Worm (Caenorhabditis elegans) whole organism, L3 larva: ENCODE data around the gene fbxb-49.

Source experiments
- ZK546.5 ChIP-seq: sonication (generic microtip); optimal IDR thresholded peaks from 2 replicates; lab custom pipeline; 2017; ENCODE audit warnings: missing biosample characterization, missing genetic modification characterization
- ama-1 ChIP-seq: fragments of 150-350 bp; optimal IDR thresholded peaks from 2 replicates; lab custom pipeline; 2018
- ceh-16 ChIP-seq: sonication (generic microtip); optimal IDR thresholded peaks from 2 replicates; lab custom pipeline; 2017; ENCODE audit warnings: missing biosample characterization, missing genetic modification characterization
- ceh-28 ChIP-seq: fragments of 150-350 bp; optimal IDR thresholded peaks from 2 replicates; lab custom pipeline; 2014; ENCODE audit warnings: missing biosample characterization, missing genetic modification reagents, missing genetic modification characterization
- ceh-82 ChIP-seq: fragments of 150-350 bp; optimal IDR thresholded peaks from 2 replicates; lab custom pipeline; 2014; ENCODE audit warnings: missing biosample characterization, missing genetic modification characterization
- daf-12 ChIP-seq: fragments of 150-350 bp; optimal IDR thresholded peaks from 2 replicates; lab custom pipeline; 2014; ENCODE audit warnings: missing biosample characterization, missing genetic modification reagents, missing genetic modification characterization
- egl-5 ChIP-seq: fragments of 150-350 bp; optimal IDR thresholded peaks from 2 replicates; lab custom pipeline; 2017; ENCODE audit warnings: missing biosample characterization, missing genetic modification reagents, missing genetic modification characterization, inconsistent platforms
- elt-1 ChIP-seq: fragments of 150-350 bp; optimal IDR thresholded peaks from 2 replicates; lab custom pipeline; 2014; ENCODE audit warnings: missing biosample characterization, missing genetic modification characterization
- elt-2 ChIP-seq: sonication (generic microtip); optimal IDR thresholded peaks from 2 replicates; lab custom pipeline; 2016; ENCODE audit warnings: missing genetic modification reagents, mild to moderate bottlenecking, missing genetic modification characterization, missing compliant biosample characterization
- elt-3 ChIP-seq, 3 experiments: fragments of 150-350 bp in 1 of 3; sonication (generic microtip) in 2 of 3; optimal IDR thresholded peaks; 2 replicates in 2 of 3; 4 replicates in 1 of 3; lab custom pipeline; 2014 to 2017; ENCODE audit warnings: missing biosample characterization in 3 of 3, missing genetic modification characterization in 3 of 3
- eor-1 ChIP-seq, 2 experiments: fragments of 150-350 bp; optimal IDR thresholded peaks; 2 replicates each; lab custom pipeline; 2014 to 2018; ENCODE audit warnings: missing biosample characterization in 2 of 2, missing genetic modification characterization in 2 of 2
- fkh-10 ChIP-seq: sonication (generic microtip); optimal IDR thresholded peaks from 2 replicates; lab custom pipeline; 2017; ENCODE audit warnings: missing biosample characterization, missing genetic modification reagents, missing genetic modification characterization
- hmg-11 ChIP-seq: sonication (generic microtip); optimal IDR thresholded peaks from 2 replicates; lab custom pipeline; 2016; ENCODE audit warnings: missing genetic modification characterization, missing compliant biosample characterization
- jun-1 ChIP-seq: fragments of 150-350 bp; optimal IDR thresholded peaks from 2 replicates; lab custom pipeline; 2014; ENCODE audit warnings: missing biosample characterization, missing genetic modification reagents, missing genetic modification characterization
- lsy-12 ChIP-seq: sonication (generic microtip); optimal IDR thresholded peaks from 2 replicates; lab custom pipeline; 2016; ENCODE audit warnings: mild to moderate bottlenecking, missing genetic modification characterization, missing compliant biosample characterization
- mdl-1 ChIP-seq: fragments of 150-350 bp; optimal IDR thresholded peaks from 2 replicates; lab custom pipeline; 2014; ENCODE audit warnings: missing biosample characterization, missing genetic modification characterization
- mml-1 ChIP-seq: fragments of 150-350 bp; sonication (generic microtip); optimal IDR thresholded peaks from 3 replicates; lab custom pipeline; 2014; ENCODE audit warnings: missing biosample characterization, missing genetic modification characterization
- nfya-1 ChIP-seq: sonication (generic microtip); optimal IDR thresholded peaks from 2 replicates; lab custom pipeline; 2017; ENCODE audit warnings: missing genetic modification characterization, mild to moderate bottlenecking, missing compliant biosample characterization, antibody characterized with exemption, moderate library complexity; ENCODE audit not compliant: insufficient read depth
- nhr-11 ChIP-seq: fragments of 150-350 bp; optimal IDR thresholded peaks from 2 replicates; lab custom pipeline; 2014; ENCODE audit warnings: missing biosample characterization, missing genetic modification characterization
- nhr-12 ChIP-seq: fragments of 150-350 bp; optimal IDR thresholded peaks from 2 replicates; lab custom pipeline; 2014; ENCODE audit warnings: missing biosample characterization, missing genetic modification characterization
- nhr-237 ChIP-seq: fragments of 150-350 bp; optimal IDR thresholded peaks from 2 replicates; lab custom pipeline; 2014; ENCODE audit warnings: missing biosample characterization, missing genetic modification characterization
- nhr-28 ChIP-seq: fragments of 150-350 bp; optimal IDR thresholded peaks from 2 replicates; lab custom pipeline; 2014; ENCODE audit warnings: missing biosample characterization, missing genetic modification characterization
- nhr-76 ChIP-seq: fragments of 150-350 bp; sonication (generic microtip); optimal IDR thresholded peaks from 5 replicates; lab custom pipeline; 2014; ENCODE audit warnings: missing biosample characterization, missing genetic modification characterization
- nhr-77 ChIP-seq: fragments of 150-350 bp; optimal IDR thresholded peaks from 2 replicates; lab custom pipeline; 2014; ENCODE audit warnings: missing biosample characterization, missing genetic modification characterization
- pha-4 ChIP-seq: fragments of 150-350 bp; optimal IDR thresholded peaks from 2 replicates; lab custom pipeline; 2014; ENCODE audit warnings: missing biosample characterization, missing genetic modification reagents, missing genetic modification characterization
- pqm-1 ChIP-seq: fragments of 150-350 bp; optimal IDR thresholded peaks from 2 replicates; lab custom pipeline; 2017; ENCODE audit warnings: missing biosample characterization, missing genetic modification characterization, inconsistent platforms
- sea-2 ChIP-seq: fragments of 150-350 bp; sonication (generic microtip); optimal IDR thresholded peaks from 4 replicates; lab custom pipeline; 2014; ENCODE audit warnings: missing biosample characterization, missing genetic modification reagents, missing genetic modification characterization
- skn-1 ChIP-seq: fragments of 150-350 bp; optimal IDR thresholded peaks from 2 replicates; lab custom pipeline; 2014; ENCODE audit warnings: missing biosample characterization, missing genetic modification characterization
- snpc-4 ChIP-seq: fragments of 150-350 bp; optimal IDR thresholded peaks from 2 replicates; lab custom pipeline; 2014; ENCODE audit warnings: missing biosample characterization, missing genetic modification characterization
- unc-39 ChIP-seq: sonication (generic microtip); optimal IDR thresholded peaks from 4 replicates; lab custom pipeline; 2017; ENCODE audit warnings: missing biosample characterization, missing genetic modification characterization
- unc-62 ChIP-seq: fragments of 150-350 bp; sonication (generic microtip); optimal IDR thresholded peaks from 4 replicates; lab custom pipeline; 2014; ENCODE audit warnings: missing biosample characterization, missing genetic modification reagents, missing genetic modification characterization
- zag-1 ChIP-seq: fragments of 150-350 bp; optimal IDR thresholded peaks from 2 replicates; lab custom pipeline; 2014; ENCODE audit warnings: missing biosample characterization, missing genetic modification characterization
- ztf-11 ChIP-seq: fragments of 150-350 bp; optimal IDR thresholded peaks from 2 replicates; lab custom pipeline; 2014; ENCODE audit warnings: missing biosample characterization, missing genetic modification characterization
- ztf-4 ChIP-seq: fragments of 150-350 bp; optimal IDR thresholded peaks from 2 replicates; lab custom pipeline; 2014; ENCODE audit warnings: missing biosample characterization, missing genetic modification characterization

fbxb-49 gene

DNA sequence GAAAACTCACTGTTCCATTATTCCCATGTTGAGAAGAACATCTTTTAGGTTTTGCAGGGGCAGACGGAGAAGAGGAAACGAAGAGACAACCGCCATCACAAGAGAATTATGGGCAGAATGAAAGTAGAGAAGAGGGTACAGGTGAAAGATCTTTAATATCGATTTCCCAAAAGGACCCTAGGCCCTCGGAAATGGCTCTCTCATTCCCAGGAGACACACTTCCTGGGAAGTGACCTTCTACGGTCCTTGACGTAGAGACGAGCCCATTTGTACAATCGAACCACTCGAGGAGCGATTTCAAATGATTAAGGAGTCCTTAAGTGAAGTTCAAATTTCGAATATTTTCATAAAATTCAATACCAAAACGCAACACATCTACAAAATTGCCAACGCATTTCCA lies 2.7 kb downstream of the fbxb-49 start, which contains the start of gene fbxb-46:
Gene fbxb-46 (minus strand): TSS at position 101 of the 400 bp plus-strand sequence.
- TF ChIP-seq ceh-28 (tag; lab: Kevin White, UChicago) = no peak

DNA sequence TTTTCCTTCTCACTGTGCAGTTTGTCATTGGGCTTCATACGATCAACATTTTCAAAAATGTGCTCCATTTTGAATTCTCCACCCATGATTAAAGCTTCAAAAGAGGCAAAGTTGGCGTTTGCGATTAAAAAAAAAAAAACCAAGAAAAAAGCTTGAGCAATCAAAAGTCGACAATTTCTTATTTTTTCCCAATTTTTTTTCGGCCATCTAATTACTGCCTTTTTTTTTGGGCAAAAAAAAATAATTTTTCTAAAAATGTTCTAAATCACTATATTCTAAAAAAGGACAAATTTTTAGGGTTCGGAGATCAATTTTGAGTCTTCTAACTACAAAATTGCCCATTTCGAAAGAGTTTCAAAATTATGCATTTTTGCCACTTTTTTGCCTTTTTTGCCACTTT lies 7.7 kb downstream of the fbxb-49 start, which contains the start of gene K05F6.10:
Gene K05F6.10 (minus strand): TSS at position 101 of the 400 bp plus-strand sequence.
- TF ChIP-seq pqm-1 (tag; lab: Kevin White, UChicago) (no peak), mml-1 (no peak), nhr-12 (tag; lab: Kevin White, UChicago) (no peak), jun-1 (tag; lab: Kevin White, UChicago) (no peak), ceh-82 (tag; lab: Kevin White, UChicago) (no peak), sea-2 (GFP tag; lab: Kevin White, UChicago) (no peak), zag-1 (tag; lab: Kevin White, UChicago) (no peak), unc-62 (no peak), elt-2 (tag; lab: Kevin White, UChicago) (no peak), eor-1 (tag; optimal IDR thresholded peaks at IDR 0.05; lab: Kevin White, UChicago) (no peak), nfya-1 (tag; lab: Kevin White, UChicago) (no peak), egl-5 (no peak), fkh-10 (GFP tag; lab: Kevin White, UChicago) (no peak), nhr-76 (no peak), mdl-1 (tag; lab: Kevin White, UChicago) (no peak), elt-3 (tag; optimal IDR thresholded peaks at IDR 0.05; lab: Kevin White, UChicago) (no peak), lsy-12 (tag; lab: Kevin White, UChicago) (no peak)

ce11 chrII:1576772-1577171 lies 8.5 kb downstream of the fbxb-49 start:
- TF ChIP-seq elt-1 (tag; lab: Kevin White, UChicago) (no peak), elt-2 (tag; lab: Kevin White, UChicago) (peak; percentile 82), ama-1 (no peak), pqm-1 (tag; lab: Kevin White, UChicago) (peak; percentile 68), jun-1 (tag; lab: Kevin White, UChicago) (peak; percentile 21)

DNA sequence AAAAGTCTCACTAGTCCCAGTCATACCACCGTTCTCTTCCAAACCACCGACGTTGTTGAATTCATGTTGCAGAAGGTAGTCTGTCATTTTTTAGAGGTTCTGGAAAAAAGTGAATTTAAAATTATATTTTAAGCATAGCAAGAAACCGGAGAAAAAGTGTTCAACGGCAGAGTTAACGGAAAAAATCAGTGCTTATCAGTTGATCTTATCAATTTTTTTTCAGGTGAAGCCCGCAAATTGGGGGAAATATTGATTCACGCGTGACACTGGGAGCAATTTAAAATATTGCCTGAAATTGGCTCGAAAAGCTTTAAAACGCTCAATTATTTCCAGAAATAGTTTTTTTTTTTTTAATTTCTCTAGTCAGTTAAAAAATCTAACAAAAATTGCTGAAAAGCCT lies 11.6 kb downstream of the fbxb-49 start, which contains the start of gene math-38:
Gene math-38 (minus strand): TSS at position 101 of the 400 bp plus-strand sequence.
- TF ChIP-seq eor-1 (tag; optimal IDR thresholded peaks at IDR 0.05; lab: Kevin White, UChicago) = no peak
- peak; percentile 56 for TF ChIP-seq elt-2 (tag; lab: Kevin White, UChicago)

ce11 chrII:1584140-1584539 lies 15.8 kb downstream of the fbxb-49 start, which contains the start of gene clec-21:
TSS of gene clec-21 (minus strand) at chrII:1584240.
- no peak for TF ChIP-seq ZK546.5 (tag; lab: Kevin White, UChicago)
- no peak for TF ChIP-seq nhr-77 (tag; lab: Kevin White, UChicago)
- no peak for TF ChIP-seq ztf-11
- no peak for TF ChIP-seq pha-4 (tag; lab: Kevin White, UChicago)
- TF ChIP-seq skn-1 (tag; lab: Kevin White, UChicago) = no peak
- TF ChIP-seq nhr-28 (tag; lab: Kevin White, UChicago) = no peak
- TF ChIP-seq ceh-16 = no peak
- no peak for TF ChIP-seq ceh-82 (tag; lab: Kevin White, UChicago)
- TF ChIP-seq sea-2 (GFP tag; lab: Kevin White, UChicago) = no peak
- no peak for TF ChIP-seq ztf-4 (tag; lab: Kevin White, UChicago)
- TF ChIP-seq lsy-12 (tag; lab: Kevin White, UChicago) = no peak
- no peak for TF ChIP-seq zag-1 (tag; lab: Kevin White, UChicago)
- TF ChIP-seq nhr-11 (tag; lab: Kevin White, UChicago) = no peak
- no peak for TF ChIP-seq daf-12 (tag; lab: Kevin White, UChicago)
- no peak for TF ChIP-seq fkh-10 (GFP tag; lab: Kevin White, UChicago)
- no peak for TF ChIP-seq nhr-237 (tag; lab: Kevin White, UChicago)
- TF ChIP-seq unc-39 (tag; lab: Kevin White, UChicago) = no peak
- no peak for TF ChIP-seq jun-1 (tag; lab: Kevin White, UChicago)
- TF ChIP-seq nfya-1 (tag; lab: Kevin White, UChicago) = no peak

DNA sequence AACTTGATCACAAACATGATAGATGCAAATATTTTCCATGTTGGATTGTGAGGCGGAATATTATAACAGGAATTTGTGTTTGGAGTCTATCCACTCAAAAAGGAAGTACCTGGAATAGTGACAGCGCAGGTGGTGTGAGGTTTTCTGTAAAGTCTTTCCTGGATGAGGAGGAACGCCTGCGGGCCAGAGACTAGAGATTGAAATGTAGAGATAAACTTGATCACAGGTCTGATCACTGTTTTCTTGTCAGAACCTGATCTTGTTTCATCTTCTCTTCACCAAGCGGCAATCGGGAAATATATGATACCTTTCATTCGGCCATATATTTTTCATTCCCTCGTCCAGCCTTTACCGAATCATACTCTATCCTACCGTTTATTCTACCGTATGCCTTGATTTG lies 18.0 kb downstream of the fbxb-49 start, which contains the start of gene T07H3.8:
Gene T07H3.8 (plus strand): TSS at position 301 of the 400 bp plus-strand sequence.
- no peak for TF ChIP-seq hmg-11 (tag; lab: Kevin White, UChicago)
- no peak for TF ChIP-seq snpc-4 (tag; lab: Kevin White, UChicago)
